Worm (Caenorhabditis elegans): Measurements from ENCODE around the gene lrpr-1.

DNA sequence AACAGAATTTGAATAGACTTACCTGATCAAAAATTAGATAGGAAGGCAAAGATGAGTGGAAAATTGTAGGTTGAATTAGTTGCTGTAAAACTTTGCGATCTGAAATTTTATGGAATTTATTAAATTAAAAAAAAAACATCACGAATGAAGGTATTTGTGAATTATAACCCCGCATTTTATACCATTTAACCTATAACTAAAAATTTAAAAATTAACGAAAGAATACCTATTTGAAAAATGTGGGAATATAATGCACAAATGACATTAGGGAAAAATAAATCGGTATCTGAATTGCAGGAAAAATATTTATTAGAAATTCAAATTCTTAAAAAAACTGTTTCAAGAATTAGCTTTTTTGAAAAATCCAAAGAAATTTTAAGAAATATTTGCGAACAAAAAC lies 48.5 kb downstream of the lrpr-1 start, which contains the start of gene F26F12.4:
- TF ChIP-seq hlh-11 (tag; optimal IDR thresholded peaks at IDR 0.05) (no peak), lsy-2 (tag; optimal IDR thresholded peaks at IDR 0.05) (no peak)

All from whole organism, L4 larva.